Worm (Caenorhabditis elegans): ENCODE results near the gene nhr-271.

nhr-271 gene

ce11 chrV:16591992-16592798 lies 11.9 kb upstream of the nhr-271 start, which contains the start of gene srh-269 (continued):
- TF ChIP-seq nhr-6 (tag; optimal IDR thresholded peaks at IDR 0.05) (no peak), vab-7 (GFP tag; IDR thresholded peaks at IDR 0.05) (peak; percentile 96), dmd-8 (GFP tag; IDR thresholded peaks at IDR 0.05) (peak; percentile 92), egl-43 (GFP tag; IDR thresholded peaks at IDR 0.05) (peak; percentile 96), zip-2 (tag; optimal IDR thresholded peaks at IDR 0.05) (no peak), hmg-1.1 (GFP tag; IDR thresholded peaks at IDR 0.05) (peak; percentile 81), madf-5 (GFP tag; IDR thresholded peaks at IDR 0.05) (peak; percentile 62 to 75; a peak in 1 of 4 replicates), lin-29 (GFP tag; IDR thresholded peaks at IDR 0.05) (peak; percentile 57), lin-38 (GFP tag; IDR thresholded peaks at IDR 0.05) (no peak), unc-130 (GFP tag; optimal IDR thresholded peaks at IDR 0.05) (peak; percentile 61), nhr-28 (tag; optimal IDR thresholded peaks at IDR 0.05) (peak; percentile 38), spr-3 (GFP tag; optimal IDR thresholded peaks at IDR 0.05) (peak; percentile 69), zfp-3 (GFP tag; conservative IDR thresholded peaks at IDR 0.05) (peak; percentile 95), cey-2 (tag; optimal IDR thresholded peaks at IDR 0.05; ENCODE audit: borderline replicate concordance, insufficient read depth) (no peak), daf-12 (tag; optimal IDR thresholded peaks at IDR 0.05) (no peak), spr-1 (tag; optimal IDR thresholded peaks at IDR 0.05) (peak; percentile 75), daf-16 (GFP tag; optimal IDR thresholded peaks at IDR 0.05) (peak; percentile 54 to 79), daf-16 (tag; optimal IDR thresholded peaks at IDR 0.05) (peak; percentile 81), snpc-4 (tag; optimal IDR thresholded peaks at IDR 0.05) (no peak), ceh-44 (GFP tag; IDR thresholded peaks at IDR 0.05) (peak; percentile 69; the same call in 1 of the 2 replicates), ama-1 (optimal IDR thresholded peaks at IDR 0.05) (no peak), Y105C5A.15 (GFP tag; IDR thresholded peaks at IDR 0.05) (0 out of 2 replicates have a peak, but pooled peaks have one; percentile 75), tra-1 (GFP tag; IDR thresholded peaks at IDR 0.05) (peak; percentile 89), lin-1 (GFP tag; IDR thresholded peaks at IDR 0.05) (peak; percentile 83; the same call in 1 of the 2 replicates), T26A8.4 (GFP tag; IDR thresholded peaks at IDR 0.05) (peak; percentile 93), set-16 (GFP tag; IDR thresholded peaks at IDR 0.05) (peak; percentile 37; the same call in 1 of the 2 replicates), gei-8 (GFP tag; optimal IDR thresholded peaks at IDR 0.05) (peak; percentile 82), lin-13 (GFP tag; optimal IDR thresholded peaks at IDR 0.05) (peak; percentile 38), hlh-30 (tag; optimal IDR thresholded peaks at IDR 0.05; ENCODE audit: insufficient read depth) (peak; percentile 17), ZK337.2 (GFP tag; IDR thresholded peaks at IDR 0.05) (peak; percentile 72; the same call in 1 of the 2 replicates), zip-11 (GFP tag; IDR thresholded peaks at IDR 0.05) (no peak; the same call in 1 of the 2 replicates), nhr-11 (tag; optimal IDR thresholded peaks at IDR 0.05) (peak; percentile 69), pqm-1 (tag; optimal IDR thresholded peaks at IDR 0.05) (no peak), mdl-1 (tag; optimal IDR thresholded peaks at IDR 0.05) (no peak), saeg-2 (GFP tag; IDR thresholded peaks at IDR 0.05) (peak; percentile 65; the same call in 1 of the 2 replicates), Y48G9A.11 (GFP tag; IDR thresholded peaks at IDR 0.05) (peak; percentile 78), ctbp-1 (GFP tag; IDR thresholded peaks at IDR 0.05) (peak; percentile 80), F37D6.2 (tag; optimal IDR thresholded peaks at IDR 0.05) (no peak), F44E2.7 (GFP tag; IDR thresholded peaks at IDR 0.05) (peak; percentile 74; the same call in 1 of the 2 replicates), nhr-48 (tag; optimal IDR thresholded peaks at IDR 0.05) (peak; percentile 55), nhr-102 (tag; optimal IDR thresholded peaks at IDR 0.05) (peak; percentile 77), lin-39 (tag; optimal IDR thresholded peaks at IDR 0.05) (no peak), tag-97 (GFP tag; IDR thresholded peaks at IDR 0.05) (no peak), madf-9 (GFP tag; conservative IDR thresholded peaks at IDR 0.05) (peak; percentile 89), Y75B8A.6 (GFP tag; IDR thresholded peaks at IDR 0.05) (peak; percentile 93), F26F4.8 (GFP tag; conservative IDR thresholded peaks at IDR 0.05) (peak; percentile 86), Y5F2A.4 (GFP tag; optimal IDR thresholded peaks at IDR 0.05) (peak; percentile 66), php-3 (GFP tag; IDR thresholded peaks at IDR 0.05) (peak; percentile 80), ceh-20 (GFP tag; IDR thresholded peaks at IDR 0.05) (peak; percentile 86)

Data from whole organism, L4 larva.